Fruit fly (Drosophila melanogaster): ENCODE results near the gene CG3308.

- TF ChIP-seq OdsH (GFP tag; optimal IDR thresholded peaks at IDR 0.05) (no peak), h (GFP tag; optimal IDR thresholded peaks at IDR 0.05) (no peak), psq (GFP tag; optimal IDR thresholded peaks at IDR 0.05) (no peak), dsf (GFP tag; optimal IDR thresholded peaks at IDR 0.05; ENCODE audit: borderline replicate concordance) (no peak)
Observed at dm6 chr3R:21288462-21288861, 14.8 kb upstream of the CG3308 start.
